Fruit fly (Drosophila melanogaster) S2 (cell line): Measurements from ENCODE around the gene C1GalTA.
A peak's percentile ranks its signal among the peaks of the same experiment; 100 is the strongest.

ENCODE experiments used
- CG8478 ChIP-seq: fragments of >200 bp; optimal IDR thresholded peaks from 2 replicates; lab custom pipeline; 2018
- CTCF ChIP-seq, 2 experiments: fragments of >200 bp; optimal IDR thresholded peaks; 2 replicates each; lab custom pipeline; 2018

C1GalTA gene

dm6 chr2L:8967235-8967634 lies 16.2 kb upstream of the C1GalTA start, which contains the start of gene CG18088:
Gene CG18088, plus strand, starts transcription at chr2L:8967535.
- no peak for TF ChIP-seq CG8478 (lab: Kevin White, UChicago)
- TF ChIP-seq CTCF (optimal IDR thresholded peaks at IDR 0.05; lab: Kevin White, UChicago) = no peak

dm6 chr2L:8964657-8965056 lies 13.6 kb upstream of the C1GalTA start, which contains the start of gene CG32984:
Gene CG32984, plus strand, starts transcription at chr2L:8964957.
- TF ChIP-seq CTCF (optimal IDR thresholded peaks at IDR 0.05; lab: Kevin White, UChicago) = no peak
- TF ChIP-seq CG8478 (lab: Kevin White, UChicago) = no peak

- TF ChIP-seq CG8478 (lab: Kevin White, UChicago) (no peak), CTCF (optimal IDR thresholded peaks at IDR 0.05; lab: Kevin White, UChicago) (no peak)
These were observed 11.2 kb upstream of the C1GalTA start, which contains the start of the genes CG9525 and CG32985 for dm6 chr2L:8962254-8962653. Gene CG9525, minus strand, starts transcription at chr2L:8962354. Gene CG32985, plus strand, starts transcription at chr2L:8962533.

- TF ChIP-seq CTCF (optimal IDR thresholded peaks at IDR 0.05; lab: Kevin White, UChicago) = no peak
- TF ChIP-seq CG8478 (lab: Kevin White, UChicago) = no peak
These were observed 8.0 kb upstream of the C1GalTA start, which contains the start of gene CG31886 for dm6 chr2L:8959001-8959461. Gene CG31886, minus strand, starts transcription at chr2L:8959051.

dm6 chr2L:8958046-8958497 lies 7.1 kb upstream of the C1GalTA start:
- TF ChIP-seq CTCF (optimal IDR thresholded peaks at IDR 0.05; lab: Kevin White, UChicago) = peak in 1 of 2 experiments; percentile 11
- TF ChIP-seq CG8478 (lab: Kevin White, UChicago) = no peak

- TF ChIP-seq CG8478 (lab: Kevin White, UChicago) (no peak), CTCF (optimal IDR thresholded peaks at IDR 0.05; lab: Kevin White, UChicago) (no peak)
These were observed 6.1 kb upstream of the C1GalTA start for dm6 chr2L:8957152-8957551.

dm6 chr2L:8956336-8956726 lies 5.3 kb upstream of the C1GalTA start:
- TF ChIP-seq CG8478 (lab: Kevin White, UChicago) (no peak), CTCF (optimal IDR thresholded peaks at IDR 0.05; lab: Kevin White, UChicago) (no peak)

dm6 chr2L:8955597-8956335 lies 4.8 kb upstream of the C1GalTA start:
- TF ChIP-seq CG8478 (lab: Kevin White, UChicago) (no peak), CTCF (optimal IDR thresholded peaks at IDR 0.05; lab: Kevin White, UChicago) (no peak)

dm6 chr2L:8952194-8953037 lies 1.4 kb upstream of the C1GalTA start:
- TF ChIP-seq CTCF (optimal IDR thresholded peaks at IDR 0.05; lab: Kevin White, UChicago) (peak; percentile 47 to 55), CG8478 (lab: Kevin White, UChicago) (no peak)

- TF ChIP-seq CTCF (optimal IDR thresholded peaks at IDR 0.05; lab: Kevin White, UChicago) (no peak), CG8478 (lab: Kevin White, UChicago) (no peak)
These were observed 895 bp downstream of the C1GalTA start for dm6 chr2L:8949919-8950722.

dm6 chr2L:8948650-8949049 lies 2.4 kb downstream of the C1GalTA start:
- no peak for TF ChIP-seq CG8478 (lab: Kevin White, UChicago)

- TF ChIP-seq CG8478 (lab: Kevin White, UChicago) = no peak
- no peak for TF ChIP-seq CTCF (optimal IDR thresholded peaks at IDR 0.05; lab: Kevin White, UChicago)
These were observed 3.0 kb downstream of the C1GalTA start for dm6 chr2L:8947989-8948388.

dm6 chr2L:8946718-8947316 lies 4.2 kb downstream of the C1GalTA start, which contains the start of gene CG46397:
Gene CG46397, plus strand, starts transcription at chr2L:8947266.
- TF ChIP-seq CTCF (optimal IDR thresholded peaks at IDR 0.05; lab: Kevin White, UChicago) (no peak), CG8478 (lab: Kevin White, UChicago) (no peak)
